Worm (Caenorhabditis elegans): Measurements from ENCODE around the gene F39F10.3.
"Not testable (repeated sequence)": the region's sequence is repeated elsewhere in the genome, so short reads cannot be mapped to it uniquely, and the experiment has no call there.

DNA sequence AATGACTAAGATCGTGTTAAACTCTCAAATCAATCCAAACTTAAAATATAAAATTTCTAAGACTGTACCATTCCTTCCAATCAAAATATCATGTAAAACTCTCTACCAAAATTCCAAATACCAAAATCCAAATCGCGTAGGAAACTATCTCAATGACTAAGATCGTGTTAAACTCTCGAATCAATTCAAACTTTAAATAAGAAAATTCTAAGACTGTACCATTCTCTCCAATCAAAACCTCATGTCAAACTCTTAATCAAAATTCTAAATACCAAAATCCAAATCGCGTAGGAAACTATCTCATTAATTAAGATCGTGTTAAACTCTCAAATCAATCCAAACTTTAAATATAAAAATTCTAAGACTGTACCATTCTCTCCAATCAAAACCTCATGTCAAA lies 46.1 kb downstream of the F39F10.3 start:
- TF ChIP-seq scrt-1 (GFP tag; IDR thresholded peaks at IDR 0.05); ceh-36 (tag; optimal IDR thresholded peaks at IDR 0.05); ama-1 (optimal IDR thresholded peaks at IDR 0.05); B0310.2 (tag; optimal IDR thresholded peaks at IDR 0.05); hmbx-1 (tag; optimal IDR thresholded peaks at IDR 0.05); ceh-13 (GFP tag; optimal IDR thresholded peaks at IDR 0.05); F13C5.2 (tag; optimal IDR thresholded peaks at IDR 0.05); aly-1 (tag; optimal IDR thresholded peaks at IDR 0.05); sea-1 (GFP tag; conservative IDR thresholded peaks at IDR 0.05): not testable (repeated sequence)
- TF ChIP-seq pes-1 (GFP tag; IDR thresholded peaks at IDR 0.05) (peak; percentile 55; the same call in 1 of the 2 replicates), flt-1 (GFP tag; IDR thresholded peaks at IDR 0.05) (peak; percentile 21; the same call in 1 of the 2 replicates)
